Worm (Caenorhabditis elegans): ENCODE measurements around the gene arrd-9.

Gene arrd-9

DNA sequence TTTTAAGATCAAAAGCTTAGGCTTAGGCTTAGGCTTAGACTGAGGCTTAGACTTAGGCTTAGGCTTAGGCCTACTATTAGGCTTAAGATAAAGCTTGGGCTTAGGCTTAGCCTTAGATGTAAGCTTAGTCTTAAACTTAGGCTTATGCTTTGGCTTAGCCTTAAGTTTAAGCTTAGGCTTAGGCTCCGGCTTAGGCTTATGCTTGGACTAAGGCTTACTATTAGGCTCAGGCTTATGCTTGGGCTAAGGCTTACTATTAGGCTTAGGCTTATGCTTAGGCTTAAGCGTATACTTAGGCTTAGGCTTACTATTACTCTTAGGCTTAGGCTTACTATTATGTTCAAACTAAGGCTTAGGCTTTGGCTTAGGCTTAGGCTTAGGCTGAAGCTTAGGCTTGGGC is 44.0 kb downstream of the arrd-9 start:
- no peak for TF ChIP-seq pbrm-1 (GFP tag; IDR thresholded peaks at IDR 0.05)
- no peak for TF ChIP-seq egl-18 (GFP tag; IDR thresholded peaks at IDR 0.05)
- no peak for TF ChIP-seq nhr-80 (tag; optimal IDR thresholded peaks at IDR 0.05)
- no peak for TF ChIP-seq Y79H2A.3 (GFP tag; conservative IDR thresholded peaks at IDR 0.05)
- TF ChIP-seq madf-3 (GFP tag; IDR thresholded peaks at IDR 0.05), result no peak
- no peak for TF ChIP-seq ekl-4 (GFP tag; IDR thresholded peaks at IDR 0.05)
- TF ChIP-seq let-607 (tag; optimal IDR thresholded peaks at IDR 0.05), result no peak
- no peak for TF ChIP-seq lin-26 (GFP tag; IDR thresholded peaks at IDR 0.05)
- no peak for TF ChIP-seq hsf-1 (GFP tag; IDR thresholded peaks at IDR 0.05)
- TF ChIP-seq madf-6 (GFP tag; IDR thresholded peaks at IDR 0.05), result no peak
- TF ChIP-seq athp-1 (tag; optimal IDR thresholded peaks at IDR 0.05), result no peak
- no peak for TF ChIP-seq pha-4 (tag; optimal IDR thresholded peaks at IDR 0.05)
- no peak for TF ChIP-seq ceh-91 (GFP tag; IDR thresholded peaks at IDR 0.05)

DNA sequence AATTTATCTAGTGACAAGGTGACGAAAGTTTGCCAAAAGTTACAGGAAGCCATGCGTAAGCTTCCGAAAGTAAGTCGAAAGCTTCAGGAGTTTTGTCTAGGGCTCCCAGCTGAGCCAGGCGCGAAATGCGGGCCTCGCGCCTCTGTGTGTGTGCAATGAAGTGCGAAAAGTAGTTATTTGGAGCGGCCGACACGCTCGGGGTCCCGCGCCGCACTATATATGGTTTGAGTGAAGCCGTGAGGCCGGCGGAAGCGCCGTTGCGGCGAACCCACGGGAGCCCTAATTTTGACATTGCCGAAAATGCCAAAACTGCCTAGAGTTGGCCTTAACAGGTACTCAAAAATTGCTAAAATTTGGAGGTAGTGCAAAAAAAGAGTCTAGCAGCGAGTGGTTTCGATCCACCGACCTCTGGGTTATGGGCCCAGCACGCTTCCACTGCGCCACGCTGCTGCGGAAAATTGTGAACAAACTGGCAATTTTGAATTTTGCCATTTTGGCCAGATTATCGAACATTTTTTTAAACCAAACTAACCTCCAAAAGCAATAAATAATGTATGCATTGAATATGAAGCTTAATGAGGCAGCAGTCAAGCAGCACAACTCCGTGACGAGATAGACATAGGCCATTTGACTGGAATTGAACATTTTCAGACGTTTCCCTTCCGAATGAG is 45.4 kb downstream of the arrd-9 start:
- TF ChIP-seq somi-1 (GFP tag; optimal IDR thresholded peaks at IDR 0.05) (no peak), lag-1 (GFP tag; IDR thresholded peaks at IDR 0.05) (no peak), tbp1 (GFP tag; optimal IDR thresholded peaks at IDR 0.05) (peak; percentile 87), F39B2.1 (GFP tag; IDR thresholded peaks at IDR 0.05) (no peak), lin-26 (GFP tag; IDR thresholded peaks at IDR 0.05) (peak; percentile 65; the same call in 1 of the 2 replicates), zfh-2 (GFP tag; conservative IDR thresholded peaks at IDR 0.05) (peak; percentile 81), pha-4 (tag; optimal IDR thresholded peaks at IDR 0.05) (no peak), ztf-28 (GFP tag; IDR thresholded peaks at IDR 0.05) (0 out of 2 replicates have a peak, but pooled peaks have one; percentile 13), zim-3 (tag; optimal IDR thresholded peaks at IDR 0.05) (peak; percentile 1), B0261.1 (tag; optimal IDR thresholded peaks at IDR 0.05) (peak; percentile 61), snpc-4 (GFP tag; optimal IDR thresholded peaks at IDR 0.05) (no peak), snpc-4 (tag; optimal IDR thresholded peaks at IDR 0.05) (peak in 2 of 4 experiments; percentile 36 to 75), F23B12.7 (tag; optimal IDR thresholded peaks at IDR 0.05; ENCODE audit: insufficient read depth) (peak; percentile 22), dpff-1 (tag; optimal IDR thresholded peaks at IDR 0.05) (no peak), hmg-1.2 (GFP tag; IDR thresholded peaks at IDR 0.05) (peak; percentile 23; the same call in 1 of the 2 replicates), F33H1.4 (GFP tag; IDR thresholded peaks at IDR 0.05) (peak; percentile 22; the same call in 1 of the 2 replicates), snpc-3.4 (tag; optimal IDR thresholded peaks at IDR 0.05) (no peak), F22D6.2 (tag; optimal IDR thresholded peaks at IDR 0.05) (no peak), unc-62 (GFP tag; optimal IDR thresholded peaks at IDR 0.05) (no peak), B0035.1 (tag; optimal IDR thresholded peaks at IDR 0.05) (no peak), ama-1 (optimal IDR thresholded peaks at IDR 0.05) (no peak), ama-1 (GFP tag; optimal IDR thresholded peaks at IDR 0.05) (no peak), K12H6.12 (tag; optimal IDR thresholded peaks at IDR 0.05) (no peak), bed-2 (GFP tag; IDR thresholded peaks at IDR 0.05) (no peak), ztf-22 (GFP tag; optimal IDR thresholded peaks at IDR 0.05) (no peak), nhr-120 (GFP tag; IDR thresholded peaks at IDR 0.05) (0 out of 2 replicates have a peak, but pooled peaks have one; percentile 11), die-1 (tag; optimal IDR thresholded peaks at IDR 0.05) (peak; percentile 45), cebp-2 (GFP tag; IDR thresholded peaks at IDR 0.05) (no peak), dox-1 (GFP tag; IDR thresholded peaks at IDR 0.05) (peak; percentile 26; the same call in 1 of the 2 replicates), ztf-25 (GFP tag; IDR thresholded peaks at IDR 0.05) (0 out of 2 replicates have a peak, but pooled peaks have one; percentile 32), rpc-1 (optimal IDR thresholded peaks at IDR 0.05) (peak; percentile 62), rpc-1 (tag; optimal IDR thresholded peaks at IDR 0.05) (peak; percentile 75), ceh-40 (GFP tag; IDR thresholded peaks at IDR 0.05) (no peak)
